Worm (Caenorhabditis elegans): ENCODE results near the gene cash-1.

The cash-1 gene

ce11 chrV:10341905-10342328 is 20.1 kb upstream of the cash-1 start, which contains the start of gene K07C5.13 (continued):
- TF ChIP-seq grh-1 (GFP tag; IDR thresholded peaks at IDR 0.05), result peak; percentile 89
- TF ChIP-seq lin-14 (GFP tag; optimal IDR thresholded peaks at IDR 0.05), result peak; percentile 84
- peak; percentile 70 to 71 for TF ChIP-seq lsy-2 (tag; optimal IDR thresholded peaks at IDR 0.05)
- peak; percentile 72 for TF ChIP-seq unc-86 (tag; optimal IDR thresholded peaks at IDR 0.05)
- TF ChIP-seq aly-2 (tag; optimal IDR thresholded peaks at IDR 0.05), result peak; percentile 31
- peak; percentile 85 for TF ChIP-seq nhr-85 (tag)
- peak; percentile 77 for TF ChIP-seq tbx-2 (tag; optimal IDR thresholded peaks at IDR 0.05)
- peak; percentile 19 for TF ChIP-seq ceh-8 (GFP tag; optimal IDR thresholded peaks at IDR 0.05)
- TF ChIP-seq C34B4.2 (tag; optimal IDR thresholded peaks at IDR 0.05), result peak; percentile 10
- TF ChIP-seq mab-9 (GFP tag; IDR thresholded peaks at IDR 0.05), result peak; percentile 84
- TF ChIP-seq snu-23 (GFP tag; optimal IDR thresholded peaks at IDR 0.05), result peak; percentile 81
- TF ChIP-seq lin-35 (GFP tag; optimal IDR thresholded peaks at IDR 0.05), result peak; percentile 38 to 76
- peak; percentile 88 for TF ChIP-seq swsn-7 (tag; optimal IDR thresholded peaks at IDR 0.05)
- peak; percentile 26 to 74 (median 58) for TF ChIP-seq ceh-82 (tag; optimal IDR thresholded peaks at IDR 0.05)
- TF ChIP-seq unc-130 (tag; optimal IDR thresholded peaks at IDR 0.05), result peak; percentile 47
- peak; percentile 17 for TF ChIP-seq C04F5.9 (tag; optimal IDR thresholded peaks at IDR 0.05)
- peak; percentile 74 for TF ChIP-seq egl-13 (tag; optimal IDR thresholded peaks at IDR 0.05)
- peak; percentile 16 for TF ChIP-seq mep-1 (tag; optimal IDR thresholded peaks at IDR 0.05)
- peak; percentile 86 for TF ChIP-seq nhr-19 (GFP tag; conservative IDR thresholded peaks at IDR 0.05)

DNA sequence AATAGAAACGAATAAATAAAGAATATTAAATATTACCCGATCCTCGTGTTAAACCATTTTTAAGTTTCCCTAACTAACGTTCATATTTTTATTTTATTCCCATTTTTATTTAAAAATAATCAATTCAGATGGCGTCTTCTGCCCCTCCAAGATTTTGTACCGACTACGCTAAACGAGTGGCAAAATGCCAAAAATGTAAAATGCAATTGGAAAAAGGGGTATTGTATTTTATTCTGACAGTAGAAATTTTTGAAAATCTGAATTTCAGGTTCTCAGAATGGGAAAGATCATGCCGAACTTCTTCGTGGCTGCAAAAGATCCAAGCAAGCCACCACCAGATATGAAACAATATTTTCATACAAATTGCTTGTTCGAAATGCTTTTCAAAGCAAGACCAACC is 19.2 kb upstream of the cash-1 start, which contains the start of gene K07C5.3:
Gene K07C5.3, plus strand, starts transcription at position 129 of the 400 bp plus-strand sequence.
- TF ChIP-seq hpl-2 (GFP tag; optimal IDR thresholded peaks at IDR 0.05) (no peak), isw-1 (GFP tag; IDR thresholded peaks at IDR 0.05) (no peak), lin-39 (tag; optimal IDR thresholded peaks at IDR 0.05) (no peak), nhr-19 (GFP tag; conservative IDR thresholded peaks at IDR 0.05) (no peak), mdl-1 (tag; optimal IDR thresholded peaks at IDR 0.05) (no peak), aha-1 (tag; optimal IDR thresholded peaks at IDR 0.05) (no peak), C16A3.4 (tag; optimal IDR thresholded peaks at IDR 0.05) (no peak), F16B12.6 (tag; optimal IDR thresholded peaks at IDR 0.05) (no peak), ceh-88 (GFP tag; IDR thresholded peaks at IDR 0.05) (no peak), zip-4 (GFP tag; optimal IDR thresholded peaks at IDR 0.05) (no peak), rnt-1 (tag; optimal IDR thresholded peaks at IDR 0.05) (no peak), lir-3 (tag; optimal IDR thresholded peaks at IDR 0.05; ENCODE audit: poor library complexity) (no peak), ets-5 (GFP tag; IDR thresholded peaks at IDR 0.05) (no peak), pqm-1 (tag; optimal IDR thresholded peaks at IDR 0.05) (no peak), nhr-71 (tag; optimal IDR thresholded peaks at IDR 0.05) (no peak), C34B4.2 (tag; optimal IDR thresholded peaks at IDR 0.05) (no peak), snu-23 (GFP tag; optimal IDR thresholded peaks at IDR 0.05) (no peak), aly-2 (tag; optimal IDR thresholded peaks at IDR 0.05) (no peak)

ce11 chrV:10350054-10350453 is 12.0 kb upstream of the cash-1 start, which contains the start of gene K07C5.9:
Gene K07C5.9 (minus strand): TSS chrV:10350154.
- TF ChIP-seq rnt-1 (tag; optimal IDR thresholded peaks at IDR 0.05), result no peak
- no peak for TF ChIP-seq efl-1 (optimal IDR thresholded peaks at IDR 0.05)
- peak in 1 of 2 experiments; percentile 33 for TF ChIP-seq efl-1 (GFP tag; optimal IDR thresholded peaks at IDR 0.05 in 1 of 2)

DNA sequence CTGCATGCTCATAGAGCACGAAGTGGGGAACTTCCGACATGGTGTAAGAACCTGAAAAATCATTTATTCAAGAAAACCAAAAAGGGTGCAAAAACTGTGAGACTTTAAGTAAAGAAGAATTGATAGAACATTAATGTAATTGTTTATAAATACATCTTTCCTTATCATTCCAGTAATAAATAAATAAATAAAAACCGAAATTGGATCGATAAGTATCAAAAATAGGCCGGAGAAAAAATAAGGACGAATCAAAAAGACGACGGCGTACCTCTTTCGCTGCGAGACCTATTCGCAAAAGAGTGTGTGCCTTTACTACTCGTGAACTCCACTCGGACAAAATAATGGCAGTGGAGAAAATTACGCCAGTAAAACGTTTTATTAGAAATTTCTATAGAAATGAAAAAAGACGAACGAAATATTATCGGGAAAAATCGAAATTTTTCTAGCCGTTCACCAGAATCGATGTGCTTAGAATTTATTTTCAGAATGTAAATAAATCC is 9.1 kb upstream of the cash-1 start, which contains the start of gene nol-56:
Gene nol-56, minus strand, starts transcription at position 51 of the 500 bp plus-strand sequence.
- peak; percentile 81 for TF ChIP-seq lin-15B (tag; optimal IDR thresholded peaks at IDR 0.05)
- TF ChIP-seq snpc-4 (tag; optimal IDR thresholded peaks at IDR 0.05), result peak; percentile 69
- peak; percentile 92 for TF ChIP-seq swsn-7 (tag; optimal IDR thresholded peaks at IDR 0.05)
- TF ChIP-seq tlp-1 (tag; optimal IDR thresholded peaks at IDR 0.05), result no peak
- TF ChIP-seq unc-130 (tag; optimal IDR thresholded peaks at IDR 0.05), result peak; percentile 85
- peak; percentile 75 for TF ChIP-seq skn-1 (tag; optimal IDR thresholded peaks at IDR 0.05)
- TF ChIP-seq nhr-85 (tag), result peak; percentile 87
- no peak for TF ChIP-seq aha-1 (tag; optimal IDR thresholded peaks at IDR 0.05)
- peak in 1 of 2 experiments; percentile 86 for TF ChIP-seq ztf-11 (tag; optimal IDR thresholded peaks at IDR 0.05)
- TF ChIP-seq aly-2 (tag; optimal IDR thresholded peaks at IDR 0.05), result peak; percentile 45
- peak; percentile 77 for TF ChIP-seq unc-86 (tag; optimal IDR thresholded peaks at IDR 0.05)
- peak; percentile 84 for TF ChIP-seq nhr-19 (GFP tag; conservative IDR thresholded peaks at IDR 0.05)
- TF ChIP-seq lsy-2 (tag; optimal IDR thresholded peaks at IDR 0.05), result peak; percentile 87 to 93
- peak; percentile 82 for TF ChIP-seq isw-1 (GFP tag; IDR thresholded peaks at IDR 0.05)
- peak; percentile 92 for TF ChIP-seq xbp-1 (tag; optimal IDR thresholded peaks at IDR 0.05)
- TF ChIP-seq nhr-237 (tag; optimal IDR thresholded peaks at IDR 0.05), result peak; percentile 28
- TF ChIP-seq ceh-88 (GFP tag; IDR thresholded peaks at IDR 0.05), result no peak; the same call in 1 of the 2 replicates
- TF ChIP-seq F16B12.6 (tag; optimal IDR thresholded peaks at IDR 0.05), result peak; percentile 47
- TF ChIP-seq zip-4 (GFP tag; optimal IDR thresholded peaks at IDR 0.05), result peak; percentile 47
- no peak for TF ChIP-seq alr-1 (tag; optimal IDR thresholded peaks at IDR 0.05; ENCODE audit: borderline replicate concordance)
- TF ChIP-seq grh-1 (GFP tag; IDR thresholded peaks at IDR 0.05), result peak; percentile 70
- TF ChIP-seq efl-1 (optimal IDR thresholded peaks at IDR 0.05), result peak; percentile 87 to 90
- peak; percentile 84 to 98 for TF ChIP-seq efl-1 (GFP tag; optimal IDR thresholded peaks at IDR 0.05 in 1 of 2)
- no peak for TF ChIP-seq nhr-76 (tag; optimal IDR thresholded peaks at IDR 0.05)
- peak; percentile 95 for TF ChIP-seq rnt-1 (tag; optimal IDR thresholded peaks at IDR 0.05)
- TF ChIP-seq ceh-82 (tag; optimal IDR thresholded peaks at IDR 0.05), result peak; percentile 72 to 82 (median 73)

Measured in whole organism, L1 larva.